Fruit fly (Drosophila melanogaster) whole organism, prepupa: Measurements from ENCODE around the gene hfp.

Source experiments
- Blimp-1 ChIP-seq: fragments of 200-800 bp; sonication (Bioruptor generic); optimal IDR thresholded peaks from 3 replicates; lab custom pipeline; 2017; ENCODE audit warnings: missing biosample characterization, missing genetic modification characterization, mild to moderate bottlenecking, moderate library complexity, missing genetic modification reagents
- CG10669 ChIP-seq: fragments of 200-800 bp; sonication (Bioruptor generic); optimal IDR thresholded peaks from 3 replicates; lab custom pipeline; 2018; ENCODE audit warnings: missing biosample characterization, mild to moderate bottlenecking, missing genetic modification characterization, moderate library complexity
- CG16779 ChIP-seq: fragments of 200-800 bp; sonication (Bioruptor generic); optimal IDR thresholded peaks from 3 replicates; lab custom pipeline; 2017; ENCODE audit warnings: missing biosample characterization, mild to moderate bottlenecking, missing genetic modification characterization
- CG3919 ChIP-seq: fragments of 200-800 bp; sonication (Bioruptor generic); optimal IDR thresholded peaks from 3 replicates; lab custom pipeline; 2016; ENCODE audit warnings: missing biosample characterization, missing genetic modification characterization
- CG4318 ChIP-seq: fragments of 200-800 bp; sonication (Bioruptor generic); optimal IDR thresholded peaks from 3 replicates; lab custom pipeline; 2017; ENCODE audit warnings: missing biosample characterization, mild to moderate bottlenecking, missing genetic modification characterization
- CG6854 ChIP-seq: fragments of 200-800 bp; sonication (Bioruptor generic); optimal IDR thresholded peaks from 2 replicates; lab custom pipeline; 2017; ENCODE audit warnings: missing biosample characterization, mild to moderate bottlenecking, missing genetic modification characterization
- Sox15 ChIP-seq: fragments of 200-800 bp; sonication (Bioruptor generic); optimal IDR thresholded peaks from 3 replicates; lab custom pipeline; 2016; ENCODE audit warnings: missing biosample characterization, missing genetic modification characterization
- fkh ChIP-seq: fragments of 200-800 bp; sonication (Bioruptor generic); optimal IDR thresholded peaks from 3 replicates; lab custom pipeline; 2017; ENCODE audit warnings: missing biosample characterization, mild to moderate bottlenecking, missing genetic modification characterization, moderate library complexity
- spab ChIP-seq: fragments of 200-800 bp; sonication (Bioruptor generic); optimal IDR thresholded peaks from 2 replicates; lab custom pipeline; 2017; ENCODE audit warnings: missing biosample characterization, mild to moderate bottlenecking, missing genetic modification characterization, missing genetic modification reagents
- vri ChIP-seq: fragments of 200-800 bp; sonication (Bioruptor generic); optimal IDR thresholded peaks from 3 replicates; lab custom pipeline; 2016; ENCODE audit warnings: missing biosample characterization, mild to moderate bottlenecking, missing genetic modification characterization

DNA sequence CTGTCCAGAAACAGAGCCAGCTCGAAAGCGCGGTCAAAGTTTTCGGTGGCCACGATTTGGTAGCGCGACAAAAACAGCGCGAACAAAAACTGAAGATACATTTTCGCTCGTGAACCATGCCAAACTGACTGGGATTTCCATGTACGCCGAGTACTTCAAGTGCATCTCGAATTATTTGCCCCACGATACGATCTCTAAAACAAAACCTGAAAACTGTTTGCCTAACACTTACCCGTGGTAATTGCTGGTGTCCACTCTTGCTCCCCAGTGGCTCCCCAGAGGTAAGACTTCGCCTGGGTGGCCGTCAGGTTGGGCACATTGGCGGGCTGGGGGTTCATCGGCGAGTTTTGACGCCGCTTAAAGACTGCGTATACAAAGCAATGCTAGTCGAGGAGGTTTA, 28.8 kb upstream of the hfp start, which contains the start of gene Ir62a:
- TF ChIP-seq vri (GFP tag; lab: Kevin White, UChicago), result no peak
- TF ChIP-seq CG10669, result no peak
- no peak for TF ChIP-seq spab (GFP tag; lab: Kevin White, UChicago)
- no peak for TF ChIP-seq Blimp-1 (GFP tag; lab: Kevin White, UChicago)
- TF ChIP-seq CG3919 (GFP tag; lab: Kevin White, UChicago), result no peak
- no peak for TF ChIP-seq Sox15 (GFP tag; lab: Kevin White, UChicago)
- TF ChIP-seq CG6854 (GFP tag; lab: Kevin White, UChicago), result no peak
- TF ChIP-seq CG16779 (tag; lab: Kevin White, UChicago), result no peak
- TF ChIP-seq fkh (GFP tag; lab: Kevin White, UChicago), result no peak
- TF ChIP-seq CG4318 (GFP tag; lab: Kevin White, UChicago), result no peak
